Worm (Caenorhabditis elegans): Measurements from ENCODE around the gene trap-4.

DNA sequence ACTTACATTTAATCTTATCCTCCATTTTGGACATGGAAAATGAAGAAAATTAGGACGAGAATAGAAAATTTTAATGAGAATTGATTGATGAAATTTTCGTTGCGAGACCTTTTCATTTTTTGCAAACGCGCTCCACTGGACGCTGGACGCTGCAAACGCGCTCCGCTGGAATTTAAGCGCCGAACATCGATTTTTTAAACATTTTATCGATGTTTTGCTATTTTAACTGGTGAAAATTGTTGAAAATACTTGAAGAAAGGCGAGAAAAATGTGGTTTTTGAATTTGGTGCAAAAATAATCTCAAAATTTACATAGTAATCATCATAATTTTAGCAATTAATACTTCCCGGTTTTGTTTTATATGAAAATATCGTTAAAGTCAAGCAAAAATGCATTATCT, 27.6 kb upstream of the trap-4 start, which contains the start of gene Y56A3A.41:
- no peak for TF ChIP-seq snpc-4 (tag; optimal IDR thresholded peaks at IDR 0.05)
- TF ChIP-seq mdl-1 (tag; optimal IDR thresholded peaks at IDR 0.05) = no peak
- TF ChIP-seq nhr-23 (tag; optimal IDR thresholded peaks at IDR 0.05) = no peak
- TF ChIP-seq ZK546.5 (tag; optimal IDR thresholded peaks at IDR 0.05) = no peak
- TF ChIP-seq lin-11 (tag; optimal IDR thresholded peaks at IDR 0.05) = no peak
- no peak for TF ChIP-seq nhr-77 (tag; optimal IDR thresholded peaks at IDR 0.05)

All from whole organism, L2 larva.